Fruit fly (Drosophila melanogaster): ENCODE measurements around the gene CG34296.

CG34296 gene

dm6 chr3R:29701739-29702138 is 20.6 kb upstream of the CG34296 start:
- TF ChIP-seq CG8632 (GFP tag; optimal IDR thresholded peaks at IDR 0.05) (no peak), Smox (GFP tag; optimal IDR thresholded peaks at IDR 0.05) (no peak), svp (GFP tag) (no peak), CG11902 (GFP tag; optimal IDR thresholded peaks at IDR 0.05) (no peak), CG11762 (GFP tag; optimal IDR thresholded peaks at IDR 0.05; ENCODE audit: insufficient read depth) (no peak), CG15336 (GFP tag; IDR thresholded peaks at IDR 0.05) (no peak), CG16779 (tag; optimal IDR thresholded peaks at IDR 0.05) (no peak), pdm3 (GFP tag; optimal IDR thresholded peaks at IDR 0.05) (no peak), achi (GFP tag; optimal IDR thresholded peaks at IDR 0.05) (no peak), CG9139 (GFP tag; optimal IDR thresholded peaks at IDR 0.05) (no peak), salr (GFP tag; optimal IDR thresholded peaks at IDR 0.05) (no peak)

dm6 chr3R:29704557-29704956 is 17.8 kb upstream of the CG34296 start:
- no peak for TF ChIP-seq achi (GFP tag; optimal IDR thresholded peaks at IDR 0.05)
- no peak for TF ChIP-seq CG8632 (GFP tag; optimal IDR thresholded peaks at IDR 0.05)
- no peak for TF ChIP-seq CG16779 (tag; optimal IDR thresholded peaks at IDR 0.05)
- TF ChIP-seq CG3919 (GFP tag; optimal IDR thresholded peaks at IDR 0.05): peak; percentile 9
- peak; percentile 27 for TF ChIP-seq lz (GFP tag; optimal IDR thresholded peaks at IDR 0.05)
- TF ChIP-seq CG32006 (GFP tag; optimal IDR thresholded peaks at IDR 0.05): no peak
- no peak for TF ChIP-seq eg (GFP tag; IDR thresholded peaks at IDR 0.05)
- no peak for TF ChIP-seq spab (GFP tag; optimal IDR thresholded peaks at IDR 0.05)
- TF ChIP-seq CG9139 (GFP tag; optimal IDR thresholded peaks at IDR 0.05): no peak
- no peak for TF ChIP-seq CG10669 (GFP tag; optimal IDR thresholded peaks at IDR 0.05)
- no peak for TF ChIP-seq CG11762 (GFP tag; optimal IDR thresholded peaks at IDR 0.05; ENCODE audit: insufficient read depth)
- no peak for TF ChIP-seq CG6792 (GFP tag; optimal IDR thresholded peaks at IDR 0.05)
- no peak for TF ChIP-seq CG6163 (GFP tag; IDR thresholded peaks at IDR 0.05)
- no peak for TF ChIP-seq CG7368 (GFP tag; optimal IDR thresholded peaks at IDR 0.05)
- no peak for TF ChIP-seq CG8319 (GFP tag; optimal IDR thresholded peaks at IDR 0.05)
- TF ChIP-seq topi (GFP tag; optimal IDR thresholded peaks at IDR 0.05): peak; percentile 29
- no peak for TF ChIP-seq OdsH (GFP tag; optimal IDR thresholded peaks at IDR 0.05)
- TF ChIP-seq Sox14 (GFP tag; optimal IDR thresholded peaks at IDR 0.05): no peak
- TF ChIP-seq Met (GFP tag; optimal IDR thresholded peaks at IDR 0.05): peak; percentile 40
- TF ChIP-seq dsx (GFP tag; optimal IDR thresholded peaks at IDR 0.05; ENCODE audit: poor library complexity, severe bottlenecking): no peak
- TF ChIP-seq CG11294 (GFP tag; IDR thresholded peaks at IDR 0.05): no peak
- TF ChIP-seq cyc (GFP tag; optimal IDR thresholded peaks at IDR 0.05): peak; percentile 45
- no peak for TF ChIP-seq pdm3 (GFP tag; optimal IDR thresholded peaks at IDR 0.05)

- TF ChIP-seq Met (GFP tag; optimal IDR thresholded peaks at IDR 0.05) (no peak), spab (GFP tag; optimal IDR thresholded peaks at IDR 0.05) (no peak), CG11762 (GFP tag; optimal IDR thresholded peaks at IDR 0.05; ENCODE audit: insufficient read depth) (no peak), CG6854 (GFP tag; optimal IDR thresholded peaks at IDR 0.05) (no peak), Sox102F (GFP tag; optimal IDR thresholded peaks at IDR 0.05) (no peak), Blimp-1 (GFP tag; optimal IDR thresholded peaks at IDR 0.05) (no peak), CG32006 (GFP tag; optimal IDR thresholded peaks at IDR 0.05) (no peak), CG1621 (tag; optimal IDR thresholded peaks at IDR 0.05) (no peak), CG3032 (tag; optimal IDR thresholded peaks at IDR 0.05) (no peak), svp (GFP tag) (no peak), Sox14 (GFP tag; optimal IDR thresholded peaks at IDR 0.05) (no peak), CG11902 (GFP tag; optimal IDR thresholded peaks at IDR 0.05) (no peak), CG34406 (GFP tag; optimal IDR thresholded peaks at IDR 0.05) (no peak), dsx (GFP tag; optimal IDR thresholded peaks at IDR 0.05; ENCODE audit: poor library complexity, severe bottlenecking) (no peak), Sox15 (GFP tag; optimal IDR thresholded peaks at IDR 0.05) (no peak), Lpt (GFP tag; optimal IDR thresholded peaks at IDR 0.05) (no peak)
Measured at dm6 chr3R:29705789-29706303, 16.5 kb upstream of the CG34296 start.

- TF ChIP-seq Sox102F (GFP tag; optimal IDR thresholded peaks at IDR 0.05) (no peak), achi (GFP tag; optimal IDR thresholded peaks at IDR 0.05) (no peak), CG10669 (GFP tag; optimal IDR thresholded peaks at IDR 0.05) (no peak), pdm3 (GFP tag; optimal IDR thresholded peaks at IDR 0.05) (no peak), Eip78C (GFP tag) (no peak), Eip93F (GFP tag; optimal IDR thresholded peaks at IDR 0.05) (no peak), topi (GFP tag; optimal IDR thresholded peaks at IDR 0.05) (no peak), salr (GFP tag; optimal IDR thresholded peaks at IDR 0.05) (no peak), CG4318 (GFP tag; optimal IDR thresholded peaks at IDR 0.05) (no peak), CG16779 (tag; optimal IDR thresholded peaks at IDR 0.05) (no peak), svp (GFP tag) (no peak), CG32006 (GFP tag; optimal IDR thresholded peaks at IDR 0.05) (no peak), esn (GFP tag; optimal IDR thresholded peaks at IDR 0.05) (no peak), Hr39 (GFP tag; optimal IDR thresholded peaks at IDR 0.05) (no peak), CG11762 (GFP tag; optimal IDR thresholded peaks at IDR 0.05; ENCODE audit: insufficient read depth) (no peak), Hr4 (GFP tag; optimal IDR thresholded peaks at IDR 0.05) (no peak), fd59A (GFP tag; optimal IDR thresholded peaks at IDR 0.05) (no peak), dsx (GFP tag; optimal IDR thresholded peaks at IDR 0.05; ENCODE audit: poor library complexity, severe bottlenecking) (no peak), eg (GFP tag; IDR thresholded peaks at IDR 0.05) (no peak)
Measured at dm6 chr3R:29707258-29707657, 15.1 kb upstream of the CG34296 start.
